Worm (Caenorhabditis elegans) whole organism, late embryonic: ENCODE results near the gene hsp-16.2.

ENCODE experiments used
- ama-1 ChIP-seq: fragments of 150-350 bp; optimal IDR thresholded peaks from 2 replicates; lab custom pipeline; 2014
- ceh-9 ChIP-seq: sonication (generic microtip); optimal IDR thresholded peaks from 2 replicates; lab custom pipeline; 2016; ENCODE audit warnings: mild to moderate bottlenecking, missing genetic modification characterization, inconsistent platforms, missing compliant biosample characterization
- nfya-1 ChIP-seq: sonication (generic microtip); optimal IDR thresholded peaks from 2 replicates; lab custom pipeline; 2017; ENCODE audit warnings: missing genetic modification characterization, mild to moderate bottlenecking, missing compliant biosample characterization, antibody characterized with exemption, moderate library complexity
- pha-2 ChIP-seq: sonication (generic microtip); optimal IDR thresholded peaks from 2 replicates; lab custom pipeline; 2017; ENCODE audit warnings: mild to moderate bottlenecking, missing genetic modification characterization, missing compliant biosample characterization

ce11 chrV:1807160-1807559 lies 2.4 kb upstream of the hsp-16.2 start, which contains the start of gene srt-42:
- no peak for TF ChIP-seq ama-1 (lab: Kevin White, UChicago)
- no peak for TF ChIP-seq nfya-1
- no peak for TF ChIP-seq ceh-9 (tag; lab: Kevin White, UChicago)
- no peak for TF ChIP-seq pha-2
